Worm (Caenorhabditis elegans) whole organism, L4 larva: ENCODE data around the gene cyp-29A3.

Source experiments
- ceh-44 ChIP-seq: fragments of 200-800 bp; sonication (Bioruptor generic); IDR thresholded peaks from 2 replicates; pipeline ENCODE4 v1.3.6; 2022; ENCODE audit warnings: missing genetic modification reagents, missing genetic modification characterization, missing compliant biosample characterization
- dpl-1 ChIP-seq: fragments of 150-350 bp; optimal IDR thresholded peaks from 2 replicates; lab custom pipeline; 2014; ENCODE audit warnings: missing biosample characterization, missing genetic modification reagents, missing genetic modification characterization
- egl-43 ChIP-seq: fragments of 200-800 bp; sonication (Bioruptor generic); IDR thresholded peaks from 2 replicates; pipeline ENCODE4 v1.3.6; 2022; ENCODE audit warnings: missing genetic modification reagents, missing genetic modification characterization, missing compliant biosample characterization
- fos-1 ChIP-seq: fragments of 150-350 bp; optimal IDR thresholded peaks from 2 replicates; lab custom pipeline; 2014; ENCODE audit warnings: missing biosample characterization, missing genetic modification characterization
- hlh-30 ChIP-seq: sonication (generic microtip); optimal IDR thresholded peaks from 2 replicates; lab custom pipeline; 2017; ENCODE audit warnings: antibody characterized with exemption, mild to moderate bottlenecking, missing genetic modification characterization, missing compliant biosample characterization; ENCODE audit not compliant: insufficient read depth
- hmg-1.1 ChIP-seq: fragments of 200-800 bp; sonication (Bioruptor generic); IDR thresholded peaks from 2 replicates; pipeline ENCODE4 v1.3.6; 2022; ENCODE audit warnings: missing genetic modification reagents, missing genetic modification characterization, missing compliant biosample characterization
- jun-1 ChIP-seq: fragments of 150-350 bp; optimal IDR thresholded peaks from 2 replicates; lab custom pipeline; 2014; ENCODE audit warnings: missing biosample characterization, missing genetic modification reagents, missing genetic modification characterization
- lin-15B ChIP-seq: fragments of 150-350 bp; sonication (generic microtip); optimal IDR thresholded peaks from 3 replicates; lab custom pipeline; 2014; ENCODE audit warnings: missing biosample characterization, missing genetic modification characterization
- mdl-1 ChIP-seq, 2 experiments: fragments of 150-350 bp in 1 of 2; sonication (generic microtip) in 1 of 2; optimal IDR thresholded peaks; 2 replicates each; lab custom pipeline; 2014 to 2017; ENCODE audit warnings: missing biosample characterization in 2 of 2, missing genetic modification characterization in 2 of 2
- mep-1 ChIP-seq: fragments of 150-350 bp; sonication (generic microtip); optimal IDR thresholded peaks from 3 replicates; lab custom pipeline; 2014; ENCODE audit warnings: missing biosample characterization, missing genetic modification characterization
- nhr-6 ChIP-seq: fragments of 150-350 bp; optimal IDR thresholded peaks from 2 replicates; lab custom pipeline; 2014; ENCODE audit warnings: missing biosample characterization, missing genetic modification characterization
- skn-1 ChIP-seq: fragments of 150-350 bp; optimal IDR thresholded peaks from 2 replicates; lab custom pipeline; 2014; ENCODE audit warnings: missing biosample characterization, missing genetic modification characterization
- ztf-11 ChIP-seq: fragments of 150-350 bp; optimal IDR thresholded peaks from 2 replicates; lab custom pipeline; 2014; ENCODE audit warnings: missing biosample characterization, missing genetic modification characterization

DNA sequence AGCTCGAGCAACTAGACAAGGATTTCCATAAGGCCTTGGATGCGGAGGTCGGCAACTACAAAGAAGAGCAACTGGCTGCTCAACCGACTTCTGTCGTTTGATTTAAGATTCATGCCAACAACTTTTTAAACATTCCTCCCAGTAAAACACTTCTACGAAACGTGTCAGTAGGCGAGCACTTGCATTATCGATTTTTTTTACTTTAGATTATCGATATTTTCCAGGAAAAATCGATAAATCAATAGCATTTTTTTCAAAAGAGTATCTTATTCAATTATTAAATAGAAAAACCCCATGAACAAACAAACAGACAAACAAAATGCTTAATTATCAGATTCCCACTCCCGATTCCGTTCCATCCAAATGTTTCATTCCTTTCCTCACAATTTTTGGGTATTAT is 16.0 kb upstream of the cyp-29A3 start:
- TF ChIP-seq skn-1, result no peak
- TF ChIP-seq ztf-11 (tag; lab: Kevin White, UChicago), result no peak
- no peak for TF ChIP-seq mep-1 (tag; lab: Kevin White, UChicago)
- TF ChIP-seq jun-1 (tag; lab: Kevin White, UChicago), result no peak
- no peak for TF ChIP-seq egl-43 (GFP tag; lab: Robert Waterston, UW)
- no peak for TF ChIP-seq mdl-1 (tag; optimal IDR thresholded peaks at IDR 0.05; lab: Kevin White, UChicago)
- TF ChIP-seq fos-1 (tag; lab: Kevin White, UChicago), result no peak
- no peak for TF ChIP-seq lin-15B (tag; lab: Kevin White, UChicago)
- TF ChIP-seq nhr-6 (tag; lab: Kevin White, UChicago), result no peak
- no peak for TF ChIP-seq dpl-1 (GFP tag; lab: Kevin White, UChicago)
- TF ChIP-seq hmg-1.1, result no peak
- TF ChIP-seq hlh-30 (tag; lab: Kevin White, UChicago), result no peak
- no peak for TF ChIP-seq ceh-44 (GFP tag; lab: Robert Waterston, UW)
